Worm (Caenorhabditis elegans) whole organism, young adult: ENCODE measurements around the gene srx-101.

ENCODE experiments used
- Y53F4B.3 ChIP-seq: fragments of 200-800 bp; sonication (Bioruptor generic); IDR thresholded peaks from 2 replicates; pipeline ENCODE4 v1.3.6; 2022; ENCODE audit warnings: missing genetic modification reagents, missing genetic modification characterization, missing compliant biosample characterization
- Y67H2A.10 ChIP-seq: fragments of 200-800 bp; sonication (Bioruptor generic); conservative IDR thresholded peaks from 2 replicates; pipeline ENCODE4 v1.3.6; 2022; ENCODE audit warnings: missing genetic modification reagents, missing genetic modification characterization, missing compliant biosample characterization
- Y95B8A.8 ChIP-seq: fragments of 200-800 bp; sonication (Bioruptor generic); IDR thresholded peaks from 2 replicates; pipeline ENCODE4 v1.3.6; 2022; ENCODE audit warnings: missing genetic modification reagents, missing genetic modification characterization, missing compliant biosample characterization
- ama-1 ChIP-seq, 3 experiments: fragments of 150-350 bp in 1 of 3; sonication (generic microtip) in 2 of 3; optimal IDR thresholded peaks; 2 replicates each; lab custom pipeline; 2014 to 2018; ENCODE audit warnings: missing biosample characterization in 2 of 3, missing genetic modification characterization in 2 of 3, missing genetic modification reagents in 2 of 3
- efl-1 ChIP-seq: fragments of 150-350 bp; optimal IDR thresholded peaks from 2 replicates; lab custom pipeline; 2014; ENCODE audit warnings: missing biosample characterization, missing genetic modification reagents, missing genetic modification characterization
- lin-40 ChIP-seq: sonication (generic microtip); optimal IDR thresholded peaks from 2 replicates; lab custom pipeline; 2016; ENCODE audit warnings: missing genetic modification characterization, mild to moderate bottlenecking, missing compliant biosample characterization, missing genotype, missing genetic modification reagents
- lsl-1 ChIP-seq: fragments of 200-800 bp; sonication (Bioruptor generic); optimal IDR thresholded peaks from 2 replicates; lab custom pipeline; 2018; ENCODE audit warnings: mild to moderate bottlenecking, missing genetic modification characterization, moderate library complexity, missing compliant biosample characterization
- pha-4 ChIP-seq: fragments of 150-350 bp; sonication (generic microtip); optimal IDR thresholded peaks from 2 replicates; lab custom pipeline; 2014; ENCODE audit warnings: missing biosample characterization, missing genetic modification reagents, missing genetic modification characterization
- unc-62 ChIP-seq: fragments of 150-350 bp; optimal IDR thresholded peaks from 2 replicates; lab custom pipeline; 2014; ENCODE audit warnings: missing biosample characterization, missing genetic modification reagents, missing genetic modification characterization

DNA sequence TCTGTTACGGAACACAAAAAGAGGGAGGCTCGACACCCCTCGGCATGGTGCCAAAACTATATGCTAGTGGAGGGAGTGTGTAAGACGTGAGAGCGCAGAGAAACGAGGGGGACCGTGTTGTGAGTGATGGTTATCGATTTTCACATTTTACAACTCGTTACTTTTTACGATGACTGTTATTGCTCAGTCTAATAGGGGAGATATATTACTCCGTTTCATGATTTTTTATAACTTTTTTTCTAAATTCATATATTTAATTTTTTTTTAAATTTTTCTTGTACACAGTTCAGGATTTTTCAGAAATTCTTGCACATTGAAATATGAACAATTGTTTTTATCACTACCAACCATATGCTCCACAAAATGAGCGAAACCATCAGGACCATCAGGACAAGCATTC is 35.2 kb downstream of the srx-101 start, which contains the start of gene F19B10.5:
- TF ChIP-seq Y95B8A.8 (GFP tag; lab: Robert Waterston, UW) (no peak), Y53F4B.3 (GFP tag; lab: Robert Waterston, UW) (no peak), lsl-1 (GFP tag; lab: Kevin White, UChicago) (no peak), efl-1 (no peak), pha-4 (tag; lab: Kevin White, UChicago) (no peak), unc-62 (GFP tag; lab: Kevin White, UChicago) (no peak), lin-40 (tag; lab: Kevin White, UChicago) (no peak), Y67H2A.10 (GFP tag; lab: Robert Waterston, UW) (no peak), ama-1 (optimal IDR thresholded peaks at IDR 0.05; lab: Kevin White, UChicago) (no peak), ama-1 (GFP tag; optimal IDR thresholded peaks at IDR 0.05; lab: Kevin White, UChicago) (no peak)
